Worm (Caenorhabditis elegans): ENCODE results near the gene K02E7.1.

K02E7.1 gene

DNA sequence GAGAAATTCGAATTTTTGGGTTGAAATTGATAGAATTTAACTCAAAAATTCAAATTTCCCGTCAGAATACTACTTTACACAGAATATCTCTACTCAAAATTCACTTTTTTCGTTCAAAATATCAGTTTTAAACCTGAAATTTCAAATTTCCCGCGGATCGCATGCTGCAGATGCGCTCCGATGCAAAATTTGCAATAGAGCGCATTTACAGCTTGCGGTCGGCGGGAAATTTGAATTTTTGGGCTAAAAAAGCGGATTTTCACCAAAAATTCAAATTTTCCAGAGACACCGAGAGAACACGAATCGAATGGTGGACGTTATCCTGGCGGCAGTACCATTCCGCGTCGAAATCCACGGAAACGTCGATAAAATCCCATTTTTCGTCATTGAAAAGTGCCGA, 41.8 kb downstream of the K02E7.1 start:
- TF ChIP-seq unc-62 (GFP tag; optimal IDR thresholded peaks at IDR 0.05), result no peak

DNA sequence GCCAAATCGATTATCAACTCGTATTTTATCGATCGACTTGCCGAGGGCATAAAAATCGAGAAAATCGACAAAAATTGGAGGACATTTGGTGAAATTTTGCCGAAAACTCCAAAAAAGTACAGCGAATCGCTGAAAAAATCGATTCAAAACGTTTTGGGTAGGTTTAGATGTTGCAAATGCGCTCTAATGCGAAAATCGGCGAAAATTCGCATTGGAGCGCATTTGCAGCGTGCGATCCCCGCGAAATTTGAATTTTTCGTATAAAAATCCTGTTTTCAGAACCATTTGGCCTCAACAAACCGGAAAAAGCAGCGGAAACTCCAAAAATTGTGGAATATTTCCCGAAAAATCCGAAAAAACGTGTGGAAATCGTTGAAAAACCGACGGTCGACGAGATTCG, 43.5 kb downstream of the K02E7.1 start:
- no peak for TF ChIP-seq unc-62 (GFP tag; optimal IDR thresholded peaks at IDR 0.05)

ce11 chrII:1127676-1128075, 44.7 kb downstream of the K02E7.1 start, which contains the start of gene taf-6.1:
taf-6.1 (plus strand) TSS chrII:1127976.
- TF ChIP-seq unc-62 (GFP tag; optimal IDR thresholded peaks at IDR 0.05), result no peak

- TF ChIP-seq unc-62 (GFP tag; optimal IDR thresholded peaks at IDR 0.05), result no peak
Measured at ce11 chrII:1130241-1130640, 47.3 kb downstream of the K02E7.1 start.

ce11 chrII:1131367-1131766, 48.4 kb downstream of the K02E7.1 start:
- TF ChIP-seq unc-62 (GFP tag; optimal IDR thresholded peaks at IDR 0.05), result no peak

DNA sequence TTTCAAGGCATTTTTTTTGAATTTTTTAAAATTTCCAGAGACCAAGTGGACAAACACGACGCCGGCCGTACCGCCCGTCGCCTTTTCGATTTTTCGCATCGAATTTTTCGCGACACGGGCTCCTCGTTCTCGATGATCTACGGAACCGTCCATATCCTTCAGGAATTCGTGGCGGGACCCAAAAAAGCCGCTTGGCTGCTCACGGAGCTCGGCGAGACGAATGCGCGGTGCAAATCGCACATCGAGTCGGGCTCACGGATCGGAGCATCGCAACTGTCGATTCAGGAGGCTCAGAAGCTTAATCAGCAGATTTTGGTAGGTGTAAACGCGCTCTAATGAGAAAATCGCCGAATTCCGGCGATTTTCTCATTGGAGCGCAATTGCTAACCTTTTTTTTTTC, 48.9 kb downstream of the K02E7.1 start:
- no peak for TF ChIP-seq unc-62 (GFP tag; optimal IDR thresholded peaks at IDR 0.05)

DNA sequence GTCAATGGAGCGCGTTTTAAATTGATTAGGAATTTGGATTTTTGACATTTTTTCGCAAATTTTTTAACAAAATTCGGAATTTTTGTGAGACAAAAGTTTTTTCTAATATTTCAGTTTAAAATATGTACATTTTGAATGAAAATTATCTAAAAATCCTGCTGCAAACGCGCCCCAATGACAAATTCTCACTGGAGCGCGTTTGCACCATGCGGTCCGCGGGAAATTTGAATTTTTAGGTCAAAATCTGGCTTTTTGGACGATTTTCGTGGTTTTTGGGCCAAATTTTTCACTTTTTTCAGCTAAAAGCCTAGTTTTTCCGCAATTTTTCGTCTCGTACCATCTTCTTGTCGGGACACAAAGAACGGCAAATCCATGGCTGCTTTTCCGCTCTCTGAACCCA, 49.8 kb downstream of the K02E7.1 start:
- TF ChIP-seq unc-62 (GFP tag; optimal IDR thresholded peaks at IDR 0.05), result no peak

DNA sequence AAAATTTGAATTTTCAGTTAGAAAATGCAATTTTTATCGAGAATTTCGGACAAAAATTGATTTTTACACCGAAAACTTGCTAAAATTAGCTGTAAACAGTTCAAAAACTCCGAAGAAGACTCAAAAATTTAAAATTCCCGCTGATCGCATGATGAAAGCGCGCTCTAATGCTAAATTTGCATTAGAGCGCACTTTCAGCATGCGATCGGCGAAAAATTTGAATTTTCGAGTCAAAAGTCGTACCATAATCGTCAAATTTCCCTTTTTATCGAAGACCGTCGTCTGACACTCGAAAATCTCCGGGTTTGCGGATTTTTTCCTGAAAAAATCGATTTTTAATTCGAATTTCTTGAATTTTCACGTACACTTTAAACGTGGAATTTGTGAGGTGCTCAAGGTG, 50.3 kb downstream of the K02E7.1 start:
- TF ChIP-seq unc-62 (GFP tag; optimal IDR thresholded peaks at IDR 0.05), result no peak

All from whole organism, dauer.